Worm (Caenorhabditis elegans) whole organism, L4/young adult: ENCODE measurements around the gene cwp-5.

Experiments used
- W03F9.2 ChIP-seq: fragments of 150-350 bp; optimal IDR thresholded peaks from 2 replicates; lab custom pipeline; 2014; ENCODE audit warnings: missing biosample characterization, missing genetic modification characterization
- dao-5 ChIP-seq: sonication (generic microtip); optimal IDR thresholded peaks from 2 replicates; lab custom pipeline; 2016; ENCODE audit warnings: missing genotype, missing genetic modification characterization, moderate library complexity, missing compliant biosample characterization
- him-1 ChIP-seq: sonication (generic microtip); optimal IDR thresholded peaks from 2 replicates; lab custom pipeline; 2016; ENCODE audit warnings: missing genotype, missing genetic modification reagents, missing genetic modification characterization, missing compliant biosample characterization

ce11 chrX:13163185-13163584 is 26.6 kb downstream of the cwp-5 start:
- TF ChIP-seq dao-5 (no peak), W03F9.2 (tag; lab: Kevin White, UChicago) (no peak), him-1 (no peak)
